Worm (Caenorhabditis elegans) whole organism, L3 larva: Measurements from ENCODE around the gene msp-77.
A peak's percentile ranks its signal among the peaks of the same experiment; 100 is the strongest.

ENCODE experiments used
- ceh-16 ChIP-seq: sonication (generic microtip); optimal IDR thresholded peaks from 2 replicates; lab custom pipeline; 2017; ENCODE audit warnings: missing biosample characterization, missing genetic modification characterization
- ceh-28 ChIP-seq: fragments of 150-350 bp; optimal IDR thresholded peaks from 2 replicates; lab custom pipeline; 2014; ENCODE audit warnings: missing biosample characterization, missing genetic modification reagents, missing genetic modification characterization
- ceh-82 ChIP-seq: fragments of 150-350 bp; optimal IDR thresholded peaks from 2 replicates; lab custom pipeline; 2014; ENCODE audit warnings: missing biosample characterization, missing genetic modification characterization
- ceh-9 ChIP-seq: sonication (generic microtip); optimal IDR thresholded peaks from 2 replicates; lab custom pipeline; 2018; ENCODE audit warnings: missing biosample characterization, missing genetic modification characterization
- egl-27 ChIP-seq: sonication (generic microtip); optimal IDR thresholded peaks from 4 replicates; lab custom pipeline; 2017; ENCODE audit warnings: missing biosample characterization, missing genetic modification reagents, missing genetic modification characterization
- egl-5 ChIP-seq: fragments of 150-350 bp; optimal IDR thresholded peaks from 2 replicates; lab custom pipeline; 2017; ENCODE audit warnings: missing biosample characterization, missing genetic modification reagents, missing genetic modification characterization, inconsistent platforms
- elt-2 ChIP-seq: sonication (generic microtip); optimal IDR thresholded peaks from 2 replicates; lab custom pipeline; 2016; ENCODE audit warnings: missing genetic modification reagents, mild to moderate bottlenecking, missing genetic modification characterization, missing compliant biosample characterization
- elt-3 ChIP-seq, 3 experiments: fragments of 150-350 bp in 1 of 3; sonication (generic microtip) in 2 of 3; optimal IDR thresholded peaks; 2 replicates in 2 of 3; 4 replicates in 1 of 3; lab custom pipeline; 2014 to 2017; ENCODE audit warnings: missing biosample characterization in 3 of 3, missing genetic modification characterization in 3 of 3
- eor-1 ChIP-seq, 2 experiments: fragments of 150-350 bp; optimal IDR thresholded peaks; 2 replicates each; lab custom pipeline; 2014 to 2018; ENCODE audit warnings: missing biosample characterization in 2 of 2, missing genetic modification characterization in 2 of 2
- fkh-2 ChIP-seq: fragments of 150-350 bp; optimal IDR thresholded peaks from 2 replicates; lab custom pipeline; 2014; ENCODE audit warnings: missing biosample characterization, missing genetic modification reagents, missing genetic modification characterization
- fos-1 ChIP-seq: fragments of 150-350 bp; optimal IDR thresholded peaks from 2 replicates; lab custom pipeline; 2014; ENCODE audit warnings: missing biosample characterization, missing genetic modification characterization
- lin-15B ChIP-seq: fragments of 150-350 bp; optimal IDR thresholded peaks from 2 replicates; lab custom pipeline; 2014; ENCODE audit warnings: missing biosample characterization, missing genetic modification characterization
- lsy-12 ChIP-seq: sonication (generic microtip); optimal IDR thresholded peaks from 2 replicates; lab custom pipeline; 2016; ENCODE audit warnings: mild to moderate bottlenecking, missing genetic modification characterization, missing compliant biosample characterization
- mml-1 ChIP-seq: fragments of 150-350 bp; sonication (generic microtip); optimal IDR thresholded peaks from 3 replicates; lab custom pipeline; 2014; ENCODE audit warnings: missing biosample characterization, missing genetic modification characterization
- nfya-1 ChIP-seq: sonication (generic microtip); optimal IDR thresholded peaks from 2 replicates; lab custom pipeline; 2017; ENCODE audit warnings: missing genetic modification characterization, mild to moderate bottlenecking, missing compliant biosample characterization, antibody characterized with exemption, moderate library complexity; ENCODE audit not compliant: insufficient read depth
- nhr-23 ChIP-seq: fragments of 150-350 bp; optimal IDR thresholded peaks from 2 replicates; lab custom pipeline; 2014; ENCODE audit warnings: missing biosample characterization, missing genetic modification reagents, missing genetic modification characterization
- nhr-25 ChIP-seq: sonication (generic microtip); optimal IDR thresholded peaks from 2 replicates; lab custom pipeline; 2017; ENCODE audit warnings: missing biosample characterization, missing genetic modification characterization
- nhr-43 ChIP-seq: sonication (generic microtip); optimal IDR thresholded peaks from 2 replicates; lab custom pipeline; 2016; ENCODE audit warnings: mild to moderate bottlenecking, missing genetic modification characterization, missing compliant biosample characterization; ENCODE audit not compliant: poor library complexity, severe bottlenecking
- nhr-67 ChIP-seq: fragments of 150-350 bp; optimal IDR thresholded peaks from 2 replicates; lab custom pipeline; 2014; ENCODE audit warnings: missing biosample characterization, missing genetic modification characterization
- nhr-76 ChIP-seq: fragments of 150-350 bp; sonication (generic microtip); optimal IDR thresholded peaks from 5 replicates; lab custom pipeline; 2014; ENCODE audit warnings: missing biosample characterization, missing genetic modification characterization
- pha-4 ChIP-seq: fragments of 150-350 bp; optimal IDR thresholded peaks from 2 replicates; lab custom pipeline; 2014; ENCODE audit warnings: missing biosample characterization, missing genetic modification reagents, missing genetic modification characterization
- skn-1 ChIP-seq: fragments of 150-350 bp; optimal IDR thresholded peaks from 2 replicates; lab custom pipeline; 2014; ENCODE audit warnings: missing biosample characterization, missing genetic modification characterization
- zag-1 ChIP-seq: fragments of 150-350 bp; optimal IDR thresholded peaks from 2 replicates; lab custom pipeline; 2014; ENCODE audit warnings: missing biosample characterization, missing genetic modification characterization
- ztf-11 ChIP-seq: fragments of 150-350 bp; optimal IDR thresholded peaks from 2 replicates; lab custom pipeline; 2014; ENCODE audit warnings: missing biosample characterization, missing genetic modification characterization

The msp-77 gene

ce11 chrIV:9918021-9918420, 23.6 kb downstream of the msp-77 start:
- TF ChIP-seq skn-1 (tag; lab: Kevin White, UChicago) (no peak), nhr-43 (tag; lab: Kevin White, UChicago) (peak; percentile 65), nhr-23 (tag; lab: Kevin White, UChicago) (peak; percentile 28), nfya-1 (tag; lab: Kevin White, UChicago) (peak; percentile 4), ceh-16 (no peak), nhr-25 (tag; lab: Kevin White, UChicago) (peak; percentile 60)

ce11 chrIV:9920426-9920825, 26.0 kb downstream of the msp-77 start:
- no peak for TF ChIP-seq nhr-67 (tag; lab: Kevin White, UChicago)
- no peak for TF ChIP-seq elt-3 (tag; optimal IDR thresholded peaks at IDR 0.05; lab: Kevin White, UChicago)
- TF ChIP-seq ceh-82 (tag; lab: Kevin White, UChicago), result no peak

- no peak for TF ChIP-seq mml-1 (tag; lab: Kevin White, UChicago)
- no peak for TF ChIP-seq egl-27 (tag; lab: Kevin White, UChicago)
- no peak for TF ChIP-seq zag-1
- no peak for TF ChIP-seq lin-15B (tag; lab: Kevin White, UChicago)
These were observed 30.0 kb downstream of the msp-77 start for ce11 chrIV:9924419-9924818.

- TF ChIP-seq elt-2 (tag; lab: Kevin White, UChicago) (no peak), egl-5 (tag; lab: Kevin White, UChicago) (peak; percentile 32), nfya-1 (tag; lab: Kevin White, UChicago) (peak; percentile 25), ceh-28 (tag; lab: Kevin White, UChicago) (peak; percentile 5)
These were observed 33.9 kb downstream of the msp-77 start, which contains the start of gene dur-1 for ce11 chrIV:9928180-9928896. TSS of gene dur-1 (minus strand) at chrIV:9928230.

DNA sequence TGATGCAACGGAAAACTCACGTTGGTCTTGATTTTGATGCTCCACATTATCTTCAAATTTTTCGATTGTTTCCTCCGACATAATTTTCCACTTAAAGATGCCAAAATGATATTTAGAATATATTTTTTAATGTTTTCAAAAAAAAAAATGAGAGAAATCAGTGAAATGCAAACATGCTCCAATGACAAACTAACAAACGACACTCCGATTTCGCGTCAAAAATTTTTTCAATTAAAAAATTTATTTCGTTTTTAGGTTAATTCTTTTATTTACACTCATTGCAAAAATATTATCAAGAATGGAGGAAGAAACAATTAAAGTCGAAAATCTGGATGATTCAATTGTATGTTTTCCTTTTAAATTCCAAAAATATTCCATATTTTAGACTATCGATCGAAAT, 37.6 kb downstream of the msp-77 start, which contains the start of the genes trmt-10A and F25H8.2:
TSS of gene trmt-10A (minus strand) at position 159 of the 400 bp plus-strand sequence.
TSS of gene F25H8.2 (plus strand) at position 181 of the 400 bp plus-strand sequence.
- TF ChIP-seq lsy-12 (tag; lab: Kevin White, UChicago) (no peak), fos-1 (tag; lab: Kevin White, UChicago) (no peak), lin-15B (tag; lab: Kevin White, UChicago) (peak; percentile 75), eor-1 (tag; optimal IDR thresholded peaks at IDR 0.05; lab: Kevin White, UChicago) (no peak), pha-4 (peak; percentile 84), nhr-23 (tag; lab: Kevin White, UChicago) (peak; percentile 47)

- no peak for TF ChIP-seq elt-2 (tag; lab: Kevin White, UChicago)
- TF ChIP-seq egl-5 (tag; lab: Kevin White, UChicago), result no peak
- TF ChIP-seq elt-3 (tag; optimal IDR thresholded peaks at IDR 0.05; lab: Kevin White, UChicago), result no peak
These were observed 39.1 kb downstream of the msp-77 start, which contains the start of gene spe-29 for ce11 chrIV:9933580-9933979. TSS of gene spe-29 (plus strand) at chrIV:9933880.

DNA sequence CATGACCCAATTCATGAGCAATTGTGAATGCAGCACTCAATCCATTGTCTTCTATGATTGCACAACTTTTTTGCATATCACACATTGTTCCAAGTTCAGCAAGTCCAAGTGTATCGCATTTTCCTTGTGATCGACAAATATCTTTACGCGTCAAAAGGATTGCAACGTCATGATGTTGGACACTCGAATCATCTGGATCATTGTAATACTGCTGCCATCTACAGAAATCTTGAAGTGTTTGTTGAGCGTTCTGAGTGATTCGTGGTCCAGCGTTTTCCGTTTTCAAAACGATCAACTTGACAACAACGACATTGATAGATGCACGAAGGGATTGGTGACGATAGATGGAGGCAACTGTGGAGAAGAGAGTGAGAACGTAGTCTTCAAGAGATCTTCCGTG, 48.8 kb downstream of the msp-77 start:
- TF ChIP-seq fkh-2 (tag; lab: Kevin White, UChicago) (no peak), ztf-11 (tag; lab: Kevin White, UChicago) (no peak), nhr-67 (tag; lab: Kevin White, UChicago) (no peak), ceh-9 (no peak), nhr-76 (no peak), ceh-16 (no peak)
- TF ChIP-seq, all 47 proteins: peak for 0

ce11 chrIV:9944279-9944678, 49.8 kb downstream of the msp-77 start:
- no peak for TF ChIP-seq nhr-76
- peak; percentile 78 for TF ChIP-seq pha-4
- TF ChIP-seq, all 47 proteins: peak for 1
